Fruit fly (Drosophila melanogaster): ENCODE measurements around the gene by.
A peak's percentile ranks its signal among the peaks of the same experiment; 100 is the strongest.

The by gene

dm6 chr3R:9573812-9574587 is 41.2 kb upstream of the by start, which contains the start of gene CG9399 (continued):
- TF ChIP-seq Hr39 (optimal IDR thresholded peaks at IDR 0.05) (no peak), CG3726 (GFP tag; IDR thresholded peaks at IDR 0.05) (peak; percentile 97), Ptx1 (GFP tag; IDR thresholded peaks at IDR 0.05) (peak; percentile 99), Kr (GFP tag; optimal IDR thresholded peaks at IDR 0.05) (no peak), schlank (tag; optimal IDR thresholded peaks at IDR 0.05) (peak; percentile 86), CG6689 (GFP tag; IDR thresholded peaks at IDR 0.05) (peak; percentile 98), CG17186 (GFP tag; optimal IDR thresholded peaks at IDR 0.05) (peak; percentile 86), seq (GFP tag; IDR thresholded peaks at IDR 0.05) (peak; percentile 96), br (optimal IDR thresholded peaks at IDR 0.05) (no peak), knrl (GFP tag; IDR thresholded peaks at IDR 0.05; ENCODE audit: partially characterized antibody) (peak; percentile 62), Adf1 (GFP tag; IDR thresholded peaks at IDR 0.05) (peak; percentile 75), bcd (GFP tag; optimal IDR thresholded peaks at IDR 0.05) (peak; percentile 97), Xrp1 (GFP tag; IDR thresholded peaks at IDR 0.05) (peak; percentile 99), CG32532 (GFP tag; IDR thresholded peaks at IDR 0.05) (peak; percentile 96), BEAF-32 (GFP tag; optimal IDR thresholded peaks at IDR 0.05) (peak; percentile 73), NfI (GFP tag; optimal IDR thresholded peaks at IDR 0.05) (peak; percentile 97), usp (GFP tag; optimal IDR thresholded peaks at IDR 0.05) (no peak), zfh2 (GFP tag; optimal IDR thresholded peaks at IDR 0.05) (peak; percentile 94), CG3281 (GFP tag; optimal IDR thresholded peaks at IDR 0.05) (peak; percentile 91), vnd (GFP tag; IDR thresholded peaks at IDR 0.05; ENCODE audit: partially characterized antibody) (peak; percentile 51), CG10462 (GFP tag; optimal IDR thresholded peaks at IDR 0.05) (peak; percentile 98), fd96Cb (tag; optimal IDR thresholded peaks at IDR 0.05) (peak; percentile 96), CG15479 (GFP tag; optimal IDR thresholded peaks at IDR 0.05) (peak; percentile 70), dmrt99B (tag; optimal IDR thresholded peaks at IDR 0.05) (peak; percentile 97), CG10654 (GFP tag; optimal IDR thresholded peaks at IDR 0.05) (peak; percentile 97), CG15269 (tag; optimal IDR thresholded peaks at IDR 0.05) (peak; percentile 97), CG11093 (GFP tag; IDR thresholded peaks at IDR 0.05) (peak; percentile 96), CG7928 (GFP tag; optimal IDR thresholded peaks at IDR 0.05) (peak; percentile 72), Hmx (GFP tag; optimal IDR thresholded peaks at IDR 0.05) (peak; percentile 88), CG14050 (GFP tag; IDR thresholded peaks at IDR 0.05) (peak; percentile 97), CG5953 (GFP tag; IDR thresholded peaks at IDR 0.05) (peak; percentile 98), CG2889 (GFP tag; IDR thresholded peaks at IDR 0.05) (peak; percentile 97), CG11723 (GFP tag; optimal IDR thresholded peaks at IDR 0.05) (peak; percentile 95), croc (GFP tag; conservative IDR thresholded peaks at IDR 0.05) (peak; percentile 95), hkb (optimal IDR thresholded peaks at IDR 0.05) (no peak), hkb (GFP tag; IDR thresholded peaks at IDR 0.05) (peak; percentile 98), HLHmδ (GFP tag; optimal IDR thresholded peaks at IDR 0.05) (no peak), Fer2 (tag; optimal IDR thresholded peaks at IDR 0.05) (peak; percentile 85), Hey (tag; optimal IDR thresholded peaks at IDR 0.05) (peak; percentile 75), CG10565 (GFP tag; optimal IDR thresholded peaks at IDR 0.05) (peak; percentile 81), CG11560 (tag; IDR thresholded peaks at IDR 0.05) (peak; percentile 87), bab2 (GFP tag; optimal IDR thresholded peaks at IDR 0.05) (peak; percentile 94), CG6854 (GFP tag; optimal IDR thresholded peaks at IDR 0.05) (peak; percentile 90), Sox102F (GFP tag; optimal IDR thresholded peaks at IDR 0.05) (peak; percentile 99), D (optimal IDR thresholded peaks at IDR 0.05) (no peak), D (GFP tag; optimal IDR thresholded peaks at IDR 0.05) (peak; percentile 95), phol (tag; optimal IDR thresholded peaks at IDR 0.05) (peak; percentile 97), ssp (GFP tag; IDR thresholded peaks at IDR 0.05) (peak; percentile 93), CG30431 (GFP tag; optimal IDR thresholded peaks at IDR 0.05) (peak; percentile 98), fru (optimal IDR thresholded peaks at IDR 0.05) (no peak), HmgZ (tag; optimal IDR thresholded peaks at IDR 0.05) (peak; percentile 97)
